Worm (Caenorhabditis elegans) whole organism, L4 larva: Measurements from ENCODE around the gene W08E12.4.
A peak's percentile ranks its signal among the peaks of the same experiment; 100 is the strongest.

Source experiments
- lin-15B ChIP-seq: fragments of 150-350 bp; sonication (generic microtip); optimal IDR thresholded peaks from 3 replicates; lab custom pipeline; 2014; ENCODE audit warnings: missing biosample characterization, missing genetic modification characterization
- set-16 ChIP-seq: fragments of 200-800 bp; sonication (Bioruptor generic); IDR thresholded peaks from 2 replicates; pipeline ENCODE4 v1.3.6; 2022; ENCODE audit warnings: missing genetic modification reagents, missing genetic modification characterization, missing compliant biosample characterization

DNA sequence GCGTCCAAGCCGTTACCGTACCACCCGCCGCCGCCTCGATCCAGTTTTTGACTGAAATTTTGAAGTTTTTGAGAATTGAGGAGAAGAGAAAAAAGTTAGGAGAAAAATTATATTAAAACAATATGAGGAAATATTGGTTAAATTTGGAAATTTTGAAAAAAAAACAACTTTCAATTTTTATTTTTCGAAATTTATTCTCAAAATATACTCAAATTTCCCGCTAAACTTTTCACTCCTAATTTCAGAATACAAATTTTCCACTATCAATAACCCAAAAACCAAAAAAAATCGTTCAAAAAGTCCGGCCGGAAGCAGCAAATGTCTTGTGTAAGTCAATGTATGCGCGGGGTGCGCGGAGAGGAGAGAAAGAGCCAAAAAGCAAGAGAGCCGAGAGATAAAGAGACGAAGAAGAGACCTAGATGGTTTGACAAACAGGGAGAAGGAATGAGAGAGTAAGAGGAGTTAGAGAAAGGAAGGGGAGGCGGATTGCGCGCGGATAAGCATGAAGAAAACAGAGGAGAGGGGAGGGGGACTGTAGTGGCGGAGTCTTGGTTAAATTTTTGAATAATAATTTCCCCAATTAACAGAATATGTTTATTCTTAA lies 47.9 kb downstream of the W08E12.4 start, which contains the start of gene elks-1:
- 0 out of 2 replicates have a peak, but pooled peaks have one; percentile 9 for TF ChIP-seq set-16
- TF ChIP-seq lin-15B (tag; lab: Kevin White, UChicago): no peak
